Worm (Caenorhabditis elegans) whole organism, mixed stage, embryonic: ENCODE measurements around the gene W10D9.3.
"Not testable (repeated sequence)": the region's sequence is repeated elsewhere in the genome, so short reads cannot be mapped to it uniquely, and the experiment has no call there.

ENCODE experiments used
- ceh-43 ChIP-seq: fragments of 200-800 bp; sonication (Bioruptor generic); optimal IDR thresholded peaks from 2 replicates; lab custom pipeline; 2018; ENCODE audit warnings: mild to moderate bottlenecking, missing genetic modification characterization, moderate library complexity, missing compliant biosample characterization
- cnd-1 ChIP-seq: fragments of 200-800 bp; sonication (Bioruptor generic); optimal IDR thresholded peaks from 2 replicates; lab custom pipeline; 2018; ENCODE audit warnings: mild to moderate bottlenecking, missing genetic modification characterization, missing compliant biosample characterization
- hlh-1 ChIP-seq: fragments of 150-350 bp; optimal IDR thresholded peaks from 2 replicates; lab custom pipeline; 2014; ENCODE audit warnings: missing biosample characterization, missing genetic modification reagents, missing genetic modification characterization

- not testable (repeated sequence) for TF ChIP-seq ceh-43 (GFP tag; lab: Kevin White, UChicago); hlh-1; cnd-1 (tag; lab: Kevin White, UChicago)
Observed at ce11 chrII:441102-441501, 19.6 kb downstream of the W10D9.3 start, which contains the start of gene C24H12.1.
